Worm (Caenorhabditis elegans) whole organism, L2 larva: ENCODE results near the gene C29F9.6.

Experiments used
- R02D3.7 ChIP-seq: fragments of 150-350 bp; optimal IDR thresholded peaks from 2 replicates; lab custom pipeline; 2014; ENCODE audit warnings: missing biosample characterization, missing genetic modification characterization
- ceh-82 ChIP-seq: fragments of 150-350 bp; optimal IDR thresholded peaks from 2 replicates; lab custom pipeline; 2014; ENCODE audit warnings: missing biosample characterization, missing genetic modification characterization
- egl-27 ChIP-seq: sonication (generic microtip); optimal IDR thresholded peaks from 3 replicates; lab custom pipeline; 2017; ENCODE audit warnings: missing biosample characterization, missing genetic modification reagents, missing genetic modification characterization
- sma-9 ChIP-seq, 2 experiments: fragments of 150-350 bp in 1 of 2; sonication (generic microtip) in 1 of 2; optimal IDR thresholded peaks; 2 replicates each; lab custom pipeline; 2014 to 2016; ENCODE audit warnings: missing genetic modification characterization in 2 of 2, mild to moderate bottlenecking in 1 of 2, missing biosample characterization in 1 of 2, missing compliant biosample characterization in 1 of 2, missing genetic modification reagents in 1 of 2, moderate library complexity in 1 of 2
- unc-55 ChIP-seq: fragments of 150-350 bp; sonication (generic microtip); optimal IDR thresholded peaks from 3 replicates; lab custom pipeline; 2014; ENCODE audit warnings: missing biosample characterization, missing genetic modification reagents, missing genetic modification characterization
- ztf-4 ChIP-seq: fragments of 150-350 bp; optimal IDR thresholded peaks from 2 replicates; lab custom pipeline; 2014; ENCODE audit warnings: missing biosample characterization, missing genetic modification characterization

ce11 chrIII:130650-131049 is 15.9 kb downstream of the C29F9.6 start, which contains the start of the genes nhr-280 and C29F9.2:
- TF ChIP-seq ztf-4: no peak
- no peak for TF ChIP-seq egl-27 (tag; lab: Kevin White, UChicago)
- no peak for TF ChIP-seq sma-9 (GFP tag; optimal IDR thresholded peaks at IDR 0.05; lab: Kevin White, UChicago)
- TF ChIP-seq sma-9 (tag; optimal IDR thresholded peaks at IDR 0.05; lab: Kevin White, UChicago): no peak
- no peak for TF ChIP-seq unc-55
- no peak for TF ChIP-seq R02D3.7 (tag; lab: Kevin White, UChicago)
- no peak for TF ChIP-seq ceh-82
